Worm (Caenorhabditis elegans): ENCODE measurements around the gene C50A2.3.

DNA sequence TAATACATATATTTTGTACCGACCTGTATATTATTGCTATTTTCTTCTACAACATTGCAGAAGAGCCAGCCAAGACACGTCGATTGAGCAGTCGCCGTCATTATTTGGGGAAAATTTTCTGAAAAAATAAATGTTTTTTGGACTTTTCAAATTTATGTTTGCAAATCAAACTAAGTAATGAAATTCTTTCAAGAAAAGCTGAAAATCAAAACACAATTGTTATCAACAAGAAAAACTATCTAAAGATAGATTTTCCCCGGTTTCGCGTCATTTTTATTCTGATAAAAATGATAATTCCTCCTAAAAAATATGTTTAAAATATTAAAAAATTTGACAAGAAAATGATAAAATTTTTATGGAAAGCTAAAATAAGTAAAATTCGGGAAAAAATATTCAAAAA is at the start of gene C50A2.3:
- TF ChIP-seq jun-1 (tag; optimal IDR thresholded peaks at IDR 0.05) (no peak), mdl-1 (tag; optimal IDR thresholded peaks at IDR 0.05) (no peak), nhr-43 (tag; optimal IDR thresholded peaks at IDR 0.05; ENCODE audit: poor library complexity, severe bottlenecking) (no peak), ZK546.5 (tag; optimal IDR thresholded peaks at IDR 0.05) (no peak), aly-2 (tag; optimal IDR thresholded peaks at IDR 0.05) (no peak), unc-62 (GFP tag; optimal IDR thresholded peaks at IDR 0.05) (no peak)
